Fruit fly (Drosophila melanogaster) whole organism, embryonic: ENCODE data around the gene CG8142.
A peak's percentile ranks its signal among the peaks of the same experiment; 100 is the strongest.

Experiments used
- Atf6 ChIP-seq: fragments of 200-800 bp; sonication (Bioruptor generic); IDR thresholded peaks from 2 replicates; pipeline ENCODE4 v1.3.6; 2022; ENCODE audit warnings: missing biosample characterization, missing genetic modification characterization
- Awh ChIP-seq: fragments of 200-800 bp; sonication (Bioruptor generic); IDR thresholded peaks from 2 replicates; pipeline ENCODE4, ENCODE4 v1.3.6; 2022; ENCODE audit warnings: missing biosample characterization, missing genetic modification characterization
- BtbVII ChIP-seq: fragments of 200-800 bp; sonication (Bioruptor generic); optimal IDR thresholded peaks from 3 replicates; lab custom pipeline; 2017; ENCODE audit warnings: missing biosample characterization, mild to moderate bottlenecking, missing genetic modification characterization
- CG10654 ChIP-seq: fragments of 200-800 bp; sonication (Bioruptor generic); optimal IDR thresholded peaks from 2 replicates; lab custom pipeline; 2016; ENCODE audit warnings: missing biosample characterization, missing genetic modification characterization
- CG12744 ChIP-seq: fragments of 200-800 bp; sonication (Bioruptor generic); optimal IDR thresholded peaks from 2 replicates; lab custom pipeline; 2016; ENCODE audit warnings: missing biosample characterization, missing genetic modification characterization
- CG13287 ChIP-seq: fragments of 200-800 bp; sonication (Bioruptor generic); IDR thresholded peaks from 2 replicates; pipeline ENCODE4 v1.3.6; 2022; ENCODE audit warnings: missing biosample characterization, missing genetic modification characterization; ENCODE audit not compliant: partially characterized antibody
- CG13296 ChIP-seq: fragments of 200-800 bp; sonication (Bioruptor generic); optimal IDR thresholded peaks from 3 replicates; lab custom pipeline; 2018; ENCODE audit warnings: missing biosample characterization, mild to moderate bottlenecking, missing genetic modification characterization
- CG14860 ChIP-seq: fragments of 200-800 bp; sonication (Bioruptor generic); IDR thresholded peaks from 3 replicates; pipeline ENCODE4 v1.3.6; 2022; ENCODE audit warnings: missing biosample characterization, missing genetic modification characterization; ENCODE audit not compliant: partially characterized antibody
- CG16863 ChIP-seq: fragments of 200-800 bp; sonication (Bioruptor generic); optimal IDR thresholded peaks from 3 replicates; lab custom pipeline; 2016; ENCODE audit warnings: missing biosample characterization, missing genetic modification characterization
- CG17186 ChIP-seq: fragments of 200-800 bp; sonication (Bioruptor generic); optimal IDR thresholded peaks from 3 replicates; lab custom pipeline; 2017; ENCODE audit warnings: missing biosample characterization, missing genetic modification reagents, missing genetic modification characterization
- CG17829 ChIP-seq: fragments of 200-800 bp; optimal IDR thresholded peaks from 2 replicates; lab custom pipeline; 2019; ENCODE audit warnings: missing biosample characterization, mild to moderate bottlenecking, missing genetic modification characterization, moderate library complexity
- CG18262 ChIP-seq: fragments of 200-800 bp; optimal IDR thresholded peaks from 3 replicates; lab custom pipeline; 2019; ENCODE audit warnings: missing biosample characterization, mild to moderate bottlenecking, missing genetic modification characterization, moderate library complexity
- CG18619 ChIP-seq: fragments of 200-800 bp; sonication (Bioruptor generic); optimal IDR thresholded peaks from 3 replicates; lab custom pipeline; 2017; ENCODE audit warnings: missing biosample characterization, mild to moderate bottlenecking, missing genetic modification characterization
- CG2678 ChIP-seq: fragments of 200-800 bp; sonication (Bioruptor generic); optimal IDR thresholded peaks from 3 replicates; lab custom pipeline; 2019; ENCODE audit warnings: missing biosample characterization, mild to moderate bottlenecking, missing genetic modification characterization, moderate library complexity
- CG3065 ChIP-seq: fragments of 200-800 bp; sonication (Bioruptor generic); optimal IDR thresholded peaks from 2 replicates; lab custom pipeline; 2016; ENCODE audit warnings: missing biosample characterization, missing genetic modification characterization
- CG32772 ChIP-seq: fragments of 200-800 bp; sonication (Bioruptor generic); IDR thresholded peaks from 2 replicates; pipeline ENCODE4 v1.3.6; 2022; ENCODE audit warnings: missing biosample characterization, missing genetic modification characterization
- CG33213 ChIP-seq: fragments of 200-800 bp; sonication (Bioruptor generic); optimal IDR thresholded peaks from 3 replicates; lab custom pipeline; 2016; ENCODE audit warnings: missing biosample characterization, missing genetic modification characterization
- CG3407 ChIP-seq: fragments of 200-800 bp; sonication (Bioruptor generic); optimal IDR thresholded peaks from 2 replicates; lab custom pipeline; 2018; ENCODE audit warnings: missing biosample characterization, mild to moderate bottlenecking, missing genetic modification characterization
- CG43689 ChIP-seq: fragments of 200-800 bp; sonication (Bioruptor generic); IDR thresholded peaks from 2 replicates; pipeline ENCODE4 v1.3.6; 2022; ENCODE audit warnings: missing biosample characterization, missing genetic modification characterization
- CG7745 ChIP-seq: fragments of 200-800 bp; sonication (Bioruptor generic); optimal IDR thresholded peaks from 2 replicates; lab custom pipeline; 2018; ENCODE audit warnings: missing biosample characterization, mild to moderate bottlenecking, missing genetic modification characterization, moderate library complexity
- CG7839 ChIP-seq: fragments of 200-800 bp; sonication (Bioruptor generic); optimal IDR thresholded peaks from 3 replicates; lab custom pipeline; 2018; ENCODE audit warnings: missing biosample characterization, mild to moderate bottlenecking, missing genetic modification characterization, moderate library complexity
- CG9797 ChIP-seq: fragments of 200-800 bp; sonication (Bioruptor generic); optimal IDR thresholded peaks from 3 replicates; lab custom pipeline; 2018; ENCODE audit warnings: missing biosample characterization, mild to moderate bottlenecking, missing genetic modification characterization
- Camta ChIP-seq: fragments of 200-800 bp; sonication (Bioruptor generic); optimal IDR thresholded peaks from 2 replicates; lab custom pipeline; 2016; ENCODE audit warnings: missing biosample characterization, missing genetic modification characterization
- Dip2 ChIP-seq: fragments of 200-800 bp; sonication (Bioruptor generic); IDR thresholded peaks from 2 replicates; pipeline ENCODE4 v1.3.6; 2022; ENCODE audit warnings: missing biosample characterization, missing genetic modification characterization
- ERR ChIP-seq: fragments of 200-800 bp; sonication (Bioruptor generic); optimal IDR thresholded peaks from 2 replicates; lab custom pipeline; 2016; ENCODE audit warnings: missing biosample characterization, missing genetic modification characterization
- H15 ChIP-seq: fragments of 200-800 bp; sonication (Bioruptor generic); IDR thresholded peaks from 3 replicates; pipeline ENCODE4 v1.3.6; 2022; ENCODE audit warnings: missing biosample characterization, missing genetic modification characterization
- HLH54F ChIP-seq: fragments of 200-800 bp; sonication (Bioruptor generic); optimal IDR thresholded peaks from 3 replicates; lab custom pipeline; 2016; ENCODE audit warnings: missing biosample characterization, missing genetic modification characterization
- Hmr ChIP-seq: fragments of 200-800 bp; sonication (Bioruptor generic); optimal IDR thresholded peaks from 3 replicates; lab custom pipeline; 2017; ENCODE audit warnings: mild to moderate bottlenecking, missing biosample characterization, missing genetic modification reagents, missing genetic modification characterization
- Lpt ChIP-seq: fragments of >200 bp; optimal IDR thresholded peaks from 2 replicates; lab custom pipeline; 2018; ENCODE audit warnings: missing biosample characterization, missing genetic modification characterization
- NC2α ChIP-seq: fragments of 200-800 bp; sonication (Bioruptor generic); optimal IDR thresholded peaks from 2 replicates; lab custom pipeline; 2016; ENCODE audit warnings: missing biosample characterization, missing genetic modification characterization
- Nf-YB ChIP-seq: fragments of 200-800 bp; sonication (Bioruptor generic); optimal IDR thresholded peaks from 3 replicates; lab custom pipeline; 2019; ENCODE audit warnings: missing biosample characterization, mild to moderate bottlenecking, missing genetic modification characterization, moderate library complexity
- Sin3A ChIP-seq: fragments of >200 bp; optimal IDR thresholded peaks from 2 replicates; lab custom pipeline; 2018
- Spps ChIP-seq: fragments of 200-800 bp; sonication (Bioruptor generic); optimal IDR thresholded peaks from 2 replicates; lab custom pipeline; 2018; ENCODE audit warnings: missing biosample characterization, mild to moderate bottlenecking, missing genetic modification characterization
- TFAM ChIP-seq: fragments of 200-800 bp; sonication (Bioruptor generic); optimal IDR thresholded peaks from 2 replicates; lab custom pipeline; 2017; ENCODE audit warnings: missing biosample characterization, missing genetic modification characterization, inconsistent platforms
- ab ChIP-seq: fragments of 200-800 bp; sonication (Bioruptor generic); optimal IDR thresholded peaks from 2 replicates; lab custom pipeline; 2016; ENCODE audit warnings: missing biosample characterization, missing genetic modification characterization
- ara ChIP-seq: fragments of 200-800 bp; sonication (Bioruptor generic); IDR thresholded peaks from 2 replicates; pipeline ENCODE4 v1.3.6; 2022; ENCODE audit warnings: missing biosample characterization, missing genetic modification characterization
- cato ChIP-seq: fragments of 200-800 bp; sonication (Bioruptor generic); optimal IDR thresholded peaks from 2 replicates; lab custom pipeline; 2016; ENCODE audit warnings: missing biosample characterization, missing genetic modification characterization, borderline replicate concordance
- chn ChIP-seq: fragments of 200-800 bp; sonication (Bioruptor generic); optimal IDR thresholded peaks from 2 replicates; lab custom pipeline; 2016; ENCODE audit warnings: missing biosample characterization, missing genetic modification characterization
- corto ChIP-seq: fragments of 200-800 bp; sonication (Bioruptor generic); optimal IDR thresholded peaks from 2 replicates; lab custom pipeline; 2016; ENCODE audit warnings: missing biosample characterization, mild to moderate bottlenecking, missing genetic modification characterization, moderate library complexity
- danr ChIP-seq: fragments of 200-800 bp; sonication (Bioruptor generic); IDR thresholded peaks from 2 replicates; pipeline ENCODE4 v1.3.6; 2022; ENCODE audit warnings: missing biosample characterization, missing genetic modification characterization
- dimm ChIP-seq: fragments of 200-800 bp; sonication (Bioruptor generic); IDR thresholded peaks from 2 replicates; pipeline ENCODE4 v1.3.6; 2022; ENCODE audit warnings: missing biosample characterization, missing genetic modification characterization
- dmrt11E ChIP-seq: fragments of 200-800 bp; sonication (Bioruptor generic); optimal IDR thresholded peaks from 3 replicates; lab custom pipeline; 2018; ENCODE audit warnings: missing biosample characterization, mild to moderate bottlenecking, missing genetic modification characterization, moderate library complexity
- fd64A ChIP-seq: fragments of 200-800 bp; sonication (Bioruptor generic); optimal IDR thresholded peaks from 3 replicates; lab custom pipeline; 2018; ENCODE audit warnings: missing biosample characterization, mild to moderate bottlenecking, missing genetic modification characterization
- ftz-f1 ChIP-seq: fragments of 200-800 bp; sonication (Bioruptor generic); optimal IDR thresholded peaks from 2 replicates; lab custom pipeline; 2016; ENCODE audit warnings: missing biosample characterization, missing genetic modification characterization
- gfzf ChIP-seq: fragments of 200-800 bp; sonication (Bioruptor generic); optimal IDR thresholded peaks from 2 replicates; lab custom pipeline; 2016; ENCODE audit warnings: missing biosample characterization, mild to moderate bottlenecking, missing genetic modification characterization, moderate library complexity
- kni ChIP-seq: fragments of 200-800 bp; sonication (Bioruptor generic); optimal IDR thresholded peaks from 3 replicates; lab custom pipeline; 2017; ENCODE audit warnings: mild to moderate bottlenecking, missing biosample characterization, missing genetic modification reagents, missing genetic modification characterization
- onecut ChIP-seq: fragments of 200-800 bp; sonication (Bioruptor generic); IDR thresholded peaks from 2 replicates; pipeline ENCODE4 v1.3.6; 2022; ENCODE audit warnings: missing biosample characterization, missing genetic modification characterization
- sens-2 ChIP-seq: fragments of 200-800 bp; sonication (Bioruptor generic); IDR thresholded peaks from 2 replicates; pipeline ENCODE4 v1.3.6; 2022; ENCODE audit warnings: missing biosample characterization, missing genetic modification characterization
- so ChIP-seq: fragments of 200-800 bp; sonication (Bioruptor generic); IDR thresholded peaks from 3 replicates; pipeline ENCODE4 v1.3.6; 2022; ENCODE audit warnings: missing biosample characterization, missing genetic modification characterization
- ssp ChIP-seq: fragments of 200-800 bp; sonication (Bioruptor generic); IDR thresholded peaks from 2 replicates; pipeline ENCODE4 v1.3.6; 2022; ENCODE audit warnings: missing biosample characterization, missing genetic modification characterization
- twi ChIP-seq: fragments of 200-800 bp; optimal IDR thresholded peaks from 2 replicates; lab custom pipeline; 2019; ENCODE audit warnings: missing biosample characterization, mild to moderate bottlenecking, missing genetic modification characterization, moderate library complexity
- usp ChIP-seq: fragments of >200 bp; optimal IDR thresholded peaks from 2 replicates; lab custom pipeline; 2017; ENCODE audit warnings: missing biosample characterization, missing genetic modification characterization
- wor ChIP-seq: fragments of 200-800 bp; sonication (Bioruptor generic); IDR thresholded peaks from 2 replicates; pipeline ENCODE4 v1.3.6; 2022; ENCODE audit warnings: missing biosample characterization, missing genetic modification characterization

The CG8142 gene

DNA sequence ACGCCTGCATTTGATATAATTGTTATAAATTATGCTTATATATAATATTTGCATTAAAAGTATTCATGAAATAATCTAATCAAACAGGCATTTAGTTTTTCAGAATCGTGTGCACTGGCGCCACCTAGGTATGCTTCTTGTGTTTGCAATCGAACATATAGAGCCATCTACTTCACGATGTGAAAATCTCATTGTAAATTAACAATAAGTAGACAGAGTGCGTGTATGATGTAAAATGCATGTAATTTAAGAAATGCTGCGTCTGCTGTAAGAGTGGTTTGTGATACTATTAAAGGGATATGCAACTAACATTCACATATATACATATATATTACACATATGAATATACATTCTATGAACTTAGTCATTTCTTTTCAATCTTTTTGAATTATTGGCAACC is 24.3 kb downstream of the CG8142 start (continued):
- TF ChIP-seq ssp (GFP tag; lab: Robert Waterston, UW) (no peak), CG7839 (peak; percentile 47), wor (GFP tag; lab: Robert Waterston, UW) (no peak), TFAM (no peak), Sin3A (lab: Kevin White, UChicago) (no peak), Lpt (GFP tag; lab: Kevin White, UChicago) (no peak), dmrt11E (peak; percentile 0), H15 (GFP tag; lab: Robert Waterston, UW) (no peak), CG18619 (no peak), CG13287 (GFP tag; lab: Robert Waterston, UW) (no peak), CG32772 (GFP tag; lab: Robert Waterston, UW) (no peak), danr (GFP tag; lab: Robert Waterston, UW) (no peak), Camta (no peak), CG3065 (GFP tag; lab: Kevin White, UChicago) (no peak), fd64A (GFP tag; lab: Kevin White, UChicago) (no peak), Dip2 (GFP tag; lab: Robert Waterston, UW) (peak; percentile 98), chn (no peak), HLH54F (no peak), CG7745 (tag; lab: Kevin White, UChicago) (no peak), ERR (GFP tag; lab: Kevin White, UChicago) (no peak), CG13296 (GFP tag; lab: Kevin White, UChicago) (no peak), CG14860 (no peak), dimm (GFP tag; lab: Robert Waterston, UW) (no peak), CG10654 (no peak), CG18262 (no peak), twi (tag; lab: Kevin White, UChicago) (no peak), sens-2 (no peak), so (no peak), CG17186 (no peak), NC2α (GFP tag; lab: Kevin White, UChicago) (no peak), ab (GFP tag; lab: Kevin White, UChicago) (no peak), Atf6 (no peak), CG17829 (peak; percentile 36), CG12744 (no peak), kni (GFP tag; lab: Kevin White, UChicago) (no peak), Spps (tag; lab: Kevin White, UChicago) (no peak), onecut (no peak), cato (GFP tag; lab: Kevin White, UChicago) (no peak), gfzf (GFP tag; lab: Kevin White, UChicago) (no peak), CG2678 (tag; lab: Kevin White, UChicago) (peak; percentile 25), Awh (GFP tag; lab: Robert Waterston, UW) (no peak), Hmr (GFP tag; lab: Kevin White, UChicago) (peak; percentile 45), CG33213 (GFP tag; lab: Kevin White, UChicago) (peak; percentile 10), CG16863 (GFP tag; lab: Kevin White, UChicago) (no peak), ara (no peak), Nf-YB (GFP tag; lab: Kevin White, UChicago) (no peak), CG9797 (no peak), usp (GFP tag; lab: Kevin White, UChicago) (no peak), CG43689 (GFP tag; lab: Robert Waterston, UW) (no peak), BtbVII (GFP tag; lab: Kevin White, UChicago) (no peak), ftz-f1 (GFP tag; lab: Kevin White, UChicago) (no peak), CG3407 (GFP tag; lab: Kevin White, UChicago) (no peak), corto (GFP tag; lab: Kevin White, UChicago) (no peak)
